Worm (Caenorhabditis elegans) whole organism, L2 larva: Measurements from ENCODE around the gene panl-3.

Experiments
- R02D3.7 ChIP-seq: fragments of 150-350 bp; optimal IDR thresholded peaks from 2 replicates; lab custom pipeline; 2014; ENCODE audit warnings: missing biosample characterization, missing genetic modification characterization
- ama-1 ChIP-seq: fragments of 150-350 bp; optimal IDR thresholded peaks from 2 replicates; lab custom pipeline; 2018; ENCODE audit warnings: inconsistent platforms
- egl-27 ChIP-seq: sonication (generic microtip); optimal IDR thresholded peaks from 3 replicates; lab custom pipeline; 2017; ENCODE audit warnings: missing biosample characterization, missing genetic modification reagents, missing genetic modification characterization
- elt-3 ChIP-seq: sonication (generic microtip); optimal IDR thresholded peaks from 2 replicates; lab custom pipeline; 2017; ENCODE audit warnings: missing biosample characterization, missing genetic modification characterization
- lin-39 ChIP-seq: fragments of 150-350 bp; optimal IDR thresholded peaks from 2 replicates; lab custom pipeline; 2014; ENCODE audit warnings: missing biosample characterization, missing genetic modification reagents, missing genetic modification characterization
- nhr-11 ChIP-seq: fragments of 150-350 bp; optimal IDR thresholded peaks from 2 replicates; lab custom pipeline; 2014; ENCODE audit warnings: missing biosample characterization, missing genetic modification characterization
- nhr-23 ChIP-seq: fragments of 150-350 bp; optimal IDR thresholded peaks from 2 replicates; lab custom pipeline; 2014; ENCODE audit warnings: missing biosample characterization, missing genetic modification reagents, missing genetic modification characterization

ce11 chrIII:9817087-9817612, 1.7 kb upstream of the panl-3 start, which contains the start of gene cnx-1:
- TF ChIP-seq elt-3 (tag; lab: Kevin White, UChicago) (no peak), lin-39 (tag; lab: Kevin White, UChicago) (no peak), nhr-11 (tag; lab: Kevin White, UChicago) (no peak), R02D3.7 (tag; lab: Kevin White, UChicago) (no peak), ama-1 (lab: Kevin White, UChicago) (peak; percentile 31), egl-27 (tag; lab: Kevin White, UChicago) (no peak), nhr-23 (tag; lab: Kevin White, UChicago) (no peak)
